Fruit fly (Drosophila melanogaster): ENCODE results near the gene CG41562.
"Not testable (repeated sequence)": the region's sequence is repeated elsewhere in the genome, so short reads cannot be mapped to it uniquely, and the experiment has no call there.

dm6 chrX:22246300-22246699 is 5.1 kb upstream of the CG41562 start, which contains the start of gene CG46522:
- not testable (repeated sequence) for TF ChIP-seq Eip93F (GFP tag; optimal IDR thresholded peaks at IDR 0.05); Smox (GFP tag; optimal IDR thresholded peaks at IDR 0.05); CG6163 (GFP tag; IDR thresholded peaks at IDR 0.05); Gug (GFP tag; IDR thresholded peaks at IDR 0.05); CG6276 (GFP tag; optimal IDR thresholded peaks at IDR 0.05)

Data from whole organism, prepupa.